Worm (Caenorhabditis elegans): ENCODE results near the gene F53F4.4.

DNA sequence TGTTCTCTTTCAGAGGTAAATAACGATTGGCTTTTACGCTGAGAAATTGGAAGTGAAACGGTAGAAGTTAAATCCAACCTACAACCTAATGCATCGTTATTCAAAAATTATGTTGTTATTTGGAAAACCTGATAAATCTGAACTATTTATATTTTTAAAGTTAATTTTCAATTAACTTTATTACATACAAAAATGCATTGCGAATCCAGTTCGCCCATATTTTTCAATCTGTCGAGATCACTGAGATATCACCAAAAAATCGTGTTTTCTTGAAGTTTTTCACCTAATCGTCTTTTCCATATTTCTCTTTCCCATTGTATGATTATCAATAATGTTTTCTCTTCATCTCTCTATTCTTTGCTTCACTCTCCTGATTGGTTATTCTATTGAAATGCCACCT, 27.5 kb downstream of the F53F4.4 start, which contains the start of gene F53F4.15:
- TF ChIP-seq T22C8.4 (GFP tag; IDR thresholded peaks at IDR 0.05) (no peak), flt-1 (GFP tag; IDR thresholded peaks at IDR 0.05) (no peak)

Data from whole organism, midembryonic.